Fruit fly (Drosophila melanogaster): ENCODE results near the gene CG6878.
A peak's percentile ranks its signal among the peaks of the same experiment; 100 is the strongest.

CG6878 gene

DNA sequence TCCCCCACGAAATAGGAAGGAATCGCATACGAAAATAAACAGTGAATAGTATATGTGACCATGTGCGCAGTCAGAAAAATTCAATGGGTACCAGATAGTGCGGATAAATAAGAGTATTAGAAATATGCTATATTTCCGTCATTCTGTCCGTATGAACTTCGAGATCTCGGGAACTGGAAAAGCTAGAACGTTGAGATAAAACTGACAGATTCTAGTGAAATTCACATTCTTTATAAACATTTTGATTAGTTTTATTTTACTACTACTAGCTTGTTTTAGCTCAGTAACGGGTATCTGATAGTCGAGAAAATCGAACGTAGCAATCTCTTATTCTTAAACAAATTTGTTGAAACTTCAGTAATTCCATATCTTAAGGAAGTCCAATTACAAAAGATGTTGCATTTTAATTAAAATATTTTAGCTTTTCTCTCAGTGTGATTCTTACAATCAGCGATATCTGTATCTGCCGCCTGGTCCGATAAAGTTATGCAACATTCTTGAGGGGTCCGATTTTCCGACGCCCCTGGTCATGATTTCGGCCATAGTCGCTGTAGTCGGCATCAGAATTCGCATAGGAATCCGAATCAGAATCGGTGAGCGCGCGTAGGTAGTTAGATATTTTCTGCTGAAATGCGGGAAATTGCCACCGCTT, 10.9 kb downstream of the CG6878 start:
- TF ChIP-seq CG33017 (tag; optimal IDR thresholded peaks at IDR 0.05) (no peak), cic (GFP tag; optimal IDR thresholded peaks at IDR 0.05) (no peak), Mnt (GFP tag; optimal IDR thresholded peaks at IDR 0.05) (no peak), CG11617 (GFP tag; optimal IDR thresholded peaks at IDR 0.05) (no peak), tj (GFP tag; optimal IDR thresholded peaks at IDR 0.05) (peak; percentile 61)

DNA sequence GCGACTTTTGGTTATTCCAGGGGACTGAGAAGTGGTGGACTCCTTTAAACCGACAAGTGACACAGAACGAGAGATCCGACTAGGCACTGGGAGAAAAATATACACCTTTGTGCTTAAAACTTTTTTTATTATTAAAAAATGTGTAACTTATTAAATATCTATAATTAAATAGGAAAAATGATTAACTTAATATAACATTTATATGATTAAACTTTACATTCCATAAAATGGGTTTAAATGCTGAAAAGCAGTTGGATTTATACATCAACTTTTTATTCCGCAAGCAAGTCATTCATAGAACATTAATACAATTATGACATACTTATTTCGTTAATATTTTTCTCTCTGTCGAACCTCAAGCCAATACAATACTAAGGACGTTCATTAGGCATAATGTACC, 12.5 kb downstream of the CG6878 start:
- TF ChIP-seq CG7101 (tag; optimal IDR thresholded peaks at IDR 0.05): no peak
- TF ChIP-seq Hr96 (GFP tag; optimal IDR thresholded peaks at IDR 0.05): no peak
- TF ChIP-seq CG7045 (GFP tag; optimal IDR thresholded peaks at IDR 0.05): no peak

DNA sequence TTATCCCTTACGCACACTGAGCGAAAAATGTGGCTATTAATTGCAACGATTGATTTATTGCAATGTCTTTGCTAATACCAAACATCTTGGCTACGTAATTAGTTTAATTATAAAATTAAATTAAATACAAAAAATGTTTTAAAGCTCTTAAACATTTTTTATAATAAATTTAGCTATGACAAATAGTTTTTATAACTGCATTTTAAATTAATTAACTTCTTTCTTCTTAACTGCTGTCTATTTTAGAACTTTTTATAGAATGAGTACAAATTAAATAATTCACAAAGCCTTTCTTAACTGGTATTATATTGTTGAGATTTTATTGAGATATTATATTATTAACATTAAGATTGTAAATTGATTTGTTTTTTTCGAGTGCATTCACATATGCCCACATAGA, 13.2 kb downstream of the CG6878 start:
- TF ChIP-seq toe (GFP tag; optimal IDR thresholded peaks at IDR 0.05): no peak
- TF ChIP-seq cnc (optimal IDR thresholded peaks at IDR 0.05): no peak
- no peak for TF ChIP-seq CG7045 (GFP tag; optimal IDR thresholded peaks at IDR 0.05)
- TF ChIP-seq tj (GFP tag; optimal IDR thresholded peaks at IDR 0.05): no peak
- TF ChIP-seq CG14711 (tag; optimal IDR thresholded peaks at IDR 0.05): no peak
- no peak for TF ChIP-seq CG11617 (GFP tag; optimal IDR thresholded peaks at IDR 0.05)
- TF ChIP-seq CG33017 (tag; optimal IDR thresholded peaks at IDR 0.05): no peak
- TF ChIP-seq ovo (GFP tag; optimal IDR thresholded peaks at IDR 0.05): no peak

DNA sequence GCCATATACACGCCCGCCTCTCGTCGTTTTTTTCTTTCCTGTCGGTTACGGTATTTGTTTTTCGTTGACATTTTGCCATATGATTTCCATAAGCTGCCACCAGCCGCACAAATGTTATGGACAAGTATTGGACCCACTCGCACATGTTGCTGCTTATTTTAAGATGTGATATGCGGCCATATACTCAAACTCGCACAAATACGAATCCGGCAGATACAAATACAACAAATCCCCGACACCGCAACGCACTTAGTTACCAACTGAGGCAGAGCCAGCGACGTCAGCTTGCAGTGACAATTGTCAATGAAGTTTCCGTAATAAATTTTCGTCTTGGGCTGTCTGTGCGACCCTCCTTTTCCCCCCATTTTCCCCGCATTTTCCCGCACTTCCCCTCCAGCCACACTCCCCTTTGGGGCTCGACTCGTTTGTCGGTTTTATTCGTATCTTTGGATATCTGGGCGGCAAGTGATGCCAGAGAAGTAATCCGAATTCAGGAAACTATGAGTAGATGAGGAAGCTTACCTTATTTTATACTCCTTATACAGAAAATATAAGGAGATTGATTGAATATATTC, 15.1 kb downstream of the CG6878 start:
- no peak for TF ChIP-seq Hr96 (GFP tag; optimal IDR thresholded peaks at IDR 0.05)
- TF ChIP-seq Mnt (GFP tag; optimal IDR thresholded peaks at IDR 0.05): no peak
- TF ChIP-seq pad (GFP tag; optimal IDR thresholded peaks at IDR 0.05): no peak
- TF ChIP-seq CG11617 (GFP tag; optimal IDR thresholded peaks at IDR 0.05): no peak
- TF ChIP-seq cnc (optimal IDR thresholded peaks at IDR 0.05): no peak
- TF ChIP-seq tj (GFP tag; optimal IDR thresholded peaks at IDR 0.05): no peak
- no peak for TF ChIP-seq CG12768 (GFP tag; optimal IDR thresholded peaks at IDR 0.05)
- no peak for TF ChIP-seq bab1 (GFP tag; optimal IDR thresholded peaks at IDR 0.05)
- TF ChIP-seq CG1620 (GFP tag; optimal IDR thresholded peaks at IDR 0.05): no peak
- no peak for TF ChIP-seq cic (GFP tag; optimal IDR thresholded peaks at IDR 0.05)
- TF ChIP-seq CG7045 (GFP tag; optimal IDR thresholded peaks at IDR 0.05): no peak
- TF ChIP-seq toe (GFP tag; optimal IDR thresholded peaks at IDR 0.05): no peak
- TF ChIP-seq ovo (GFP tag; optimal IDR thresholded peaks at IDR 0.05): no peak
- TF ChIP-seq CG7101 (tag; optimal IDR thresholded peaks at IDR 0.05): no peak
- no peak for TF ChIP-seq CG5204 (GFP tag; optimal IDR thresholded peaks at IDR 0.05)
- no peak for TF ChIP-seq kay (GFP tag; ENCODE audit: borderline replicate concordance)
- no peak for TF ChIP-seq CG33017 (tag; optimal IDR thresholded peaks at IDR 0.05)
- TF ChIP-seq Clk (GFP tag; optimal IDR thresholded peaks at IDR 0.05): no peak
- TF ChIP-seq Crg-1 (GFP tag; optimal IDR thresholded peaks at IDR 0.05): no peak

DNA sequence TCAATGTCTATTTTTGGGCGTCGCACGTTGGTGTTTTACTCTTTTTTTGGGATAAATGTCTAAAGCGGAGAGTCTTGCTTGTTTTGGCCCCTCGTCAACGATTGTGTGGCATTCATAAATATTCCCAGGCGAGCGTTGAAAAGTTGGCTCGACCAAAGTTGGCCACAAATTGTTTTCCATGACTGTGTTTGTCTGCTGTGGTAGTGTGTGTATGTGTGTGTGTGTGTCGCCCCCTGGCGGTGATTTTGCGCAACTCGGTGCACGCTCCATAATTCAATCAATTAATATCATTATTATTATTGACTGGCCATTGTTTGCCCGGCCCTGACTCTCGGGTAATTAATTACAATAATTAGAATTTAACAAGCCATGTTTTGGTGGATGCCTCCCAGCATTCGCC, 17.0 kb downstream of the CG6878 start:
- TF ChIP-seq Hr96 (GFP tag; optimal IDR thresholded peaks at IDR 0.05) (no peak), CG12768 (GFP tag; optimal IDR thresholded peaks at IDR 0.05) (no peak), toe (GFP tag; optimal IDR thresholded peaks at IDR 0.05) (no peak), Mnt (GFP tag; optimal IDR thresholded peaks at IDR 0.05) (no peak), CG33017 (tag; optimal IDR thresholded peaks at IDR 0.05) (no peak), Clk (GFP tag; optimal IDR thresholded peaks at IDR 0.05) (no peak), CG14711 (tag; optimal IDR thresholded peaks at IDR 0.05) (no peak), kay (GFP tag; ENCODE audit: borderline replicate concordance) (no peak), CG11617 (GFP tag; optimal IDR thresholded peaks at IDR 0.05) (no peak), cnc (optimal IDR thresholded peaks at IDR 0.05) (no peak), CG7101 (tag; optimal IDR thresholded peaks at IDR 0.05) (no peak), bab1 (GFP tag; optimal IDR thresholded peaks at IDR 0.05) (no peak), CG5204 (GFP tag; optimal IDR thresholded peaks at IDR 0.05) (no peak), CG1620 (GFP tag; optimal IDR thresholded peaks at IDR 0.05) (no peak), Crg-1 (GFP tag; optimal IDR thresholded peaks at IDR 0.05) (no peak), ovo (GFP tag; optimal IDR thresholded peaks at IDR 0.05) (no peak), tj (GFP tag; optimal IDR thresholded peaks at IDR 0.05) (no peak), pad (GFP tag; optimal IDR thresholded peaks at IDR 0.05) (no peak), cic (GFP tag; optimal IDR thresholded peaks at IDR 0.05) (no peak)

DNA sequence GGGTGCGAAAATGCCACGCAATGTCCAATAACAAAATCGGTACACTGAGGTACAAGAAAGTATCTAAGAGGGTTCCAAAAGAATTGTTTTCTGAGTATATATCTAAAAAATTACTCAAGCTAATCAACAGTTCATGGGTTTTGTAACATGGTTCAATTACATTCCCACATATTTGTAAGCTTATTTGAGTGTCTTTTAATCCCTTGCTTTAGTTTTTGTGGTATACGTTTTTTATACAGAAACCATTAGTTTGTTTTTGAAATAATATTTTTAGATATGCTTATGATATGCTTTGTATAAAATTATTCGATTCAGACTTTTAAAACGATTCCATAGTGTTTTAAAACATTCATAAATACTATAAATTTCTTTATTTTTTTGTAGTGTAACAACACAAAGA, 19.2 kb downstream of the CG6878 start:
- TF ChIP-seq bab1 (GFP tag; optimal IDR thresholded peaks at IDR 0.05) (no peak), kay (GFP tag; ENCODE audit: borderline replicate concordance) (no peak), CG7045 (GFP tag; optimal IDR thresholded peaks at IDR 0.05) (no peak), CG14711 (tag; optimal IDR thresholded peaks at IDR 0.05) (no peak), tj (GFP tag; optimal IDR thresholded peaks at IDR 0.05) (no peak), Crg-1 (GFP tag; optimal IDR thresholded peaks at IDR 0.05) (no peak), CG1620 (GFP tag; optimal IDR thresholded peaks at IDR 0.05) (no peak), CG33017 (tag; optimal IDR thresholded peaks at IDR 0.05) (no peak), pad (GFP tag; optimal IDR thresholded peaks at IDR 0.05) (no peak), toe (GFP tag; optimal IDR thresholded peaks at IDR 0.05) (no peak), CG11617 (GFP tag; optimal IDR thresholded peaks at IDR 0.05) (no peak), CG7101 (tag; optimal IDR thresholded peaks at IDR 0.05) (no peak), Mnt (GFP tag; optimal IDR thresholded peaks at IDR 0.05) (no peak), Hr96 (GFP tag; optimal IDR thresholded peaks at IDR 0.05) (no peak), ovo (GFP tag; optimal IDR thresholded peaks at IDR 0.05) (no peak), Clk (GFP tag; optimal IDR thresholded peaks at IDR 0.05) (no peak), cic (GFP tag; optimal IDR thresholded peaks at IDR 0.05) (no peak), cnc (optimal IDR thresholded peaks at IDR 0.05) (no peak)
